Worm (Caenorhabditis elegans) whole organism, late embryonic: ENCODE measurements around the gene Y32H12A.1.

Source experiments
- C38D4.7 ChIP-seq: fragments of 200-800 bp; sonication (Bioruptor generic); optimal IDR thresholded peaks from 2 replicates; lab custom pipeline; 2018; ENCODE audit warnings: mild to moderate bottlenecking, missing genetic modification characterization, moderate library complexity, missing compliant biosample characterization
- K02D7.2 ChIP-seq: sonication (generic microtip); optimal IDR thresholded peaks from 2 replicates; lab custom pipeline; 2017; ENCODE audit warnings: mild to moderate bottlenecking, missing genetic modification characterization, missing compliant biosample characterization
- K09A11.1 ChIP-seq: sonication (generic microtip); optimal IDR thresholded peaks from 2 replicates; lab custom pipeline; 2017; ENCODE audit warnings: antibody characterized with exemption, mild to moderate bottlenecking, missing genetic modification characterization, missing compliant biosample characterization; ENCODE audit not compliant: insufficient read depth
- T23F11.4 ChIP-seq: fragments of 200-800 bp; sonication (Bioruptor generic); optimal IDR thresholded peaks from 2 replicates; lab custom pipeline; 2018; ENCODE audit warnings: mild to moderate bottlenecking, missing genetic modification characterization, missing compliant biosample characterization
- ceh-18 ChIP-seq: sonication (generic microtip); optimal IDR thresholded peaks from 2 replicates; lab custom pipeline; 2016; ENCODE audit warnings: missing genetic modification characterization, missing compliant biosample characterization
- ceh-19 ChIP-seq: fragments of 200-800 bp; sonication (Bioruptor generic); optimal IDR thresholded peaks from 2 replicates; lab custom pipeline; 2018; ENCODE audit warnings: mild to moderate bottlenecking, missing genetic modification characterization, missing compliant biosample characterization
- ceh-34 ChIP-seq: sonication (generic microtip); optimal IDR thresholded peaks from 2 replicates; lab custom pipeline; 2016; ENCODE audit warnings: mild to moderate bottlenecking, missing genetic modification characterization, missing compliant biosample characterization
- ceh-45 ChIP-seq: fragments of 200-800 bp; sonication (Bioruptor generic); IDR thresholded peaks from 2 replicates; pipeline ENCODE4 v1.3.6; 2022; ENCODE audit warnings: missing genetic modification reagents, missing genetic modification characterization, missing compliant biosample characterization
- ceh-48 ChIP-seq: sonication (generic microtip); optimal IDR thresholded peaks from 2 replicates; lab custom pipeline; 2016; ENCODE audit warnings: missing genetic modification characterization, inconsistent platforms, missing compliant biosample characterization
- ceh-6 ChIP-seq: fragments of 200-800 bp; sonication (Bioruptor generic); optimal IDR thresholded peaks from 2 replicates; lab custom pipeline; 2018; ENCODE audit warnings: mild to moderate bottlenecking, missing genetic modification characterization, missing compliant biosample characterization
- dmd-4 ChIP-seq: sonication (generic microtip); optimal IDR thresholded peaks from 2 replicates; lab custom pipeline; 2016; ENCODE audit warnings: borderline replicate concordance, missing genetic modification characterization, missing compliant biosample characterization
- elt-4 ChIP-seq: sonication (generic microtip); optimal IDR thresholded peaks from 2 replicates; lab custom pipeline; 2016; ENCODE audit warnings: missing genetic modification characterization, missing compliant biosample characterization
- ets-4 ChIP-seq: sonication (generic microtip); optimal IDR thresholded peaks from 2 replicates; lab custom pipeline; 2016; ENCODE audit warnings: missing genetic modification characterization, missing compliant biosample characterization
- fax-1 ChIP-seq: sonication (generic microtip); optimal IDR thresholded peaks from 2 replicates; lab custom pipeline; 2016; ENCODE audit warnings: missing genotype, missing genetic modification characterization, missing compliant biosample characterization
- fkh-10 ChIP-seq: fragments of 150-350 bp; optimal IDR thresholded peaks from 2 replicates; lab custom pipeline; 2014; ENCODE audit warnings: missing biosample characterization, missing genetic modification reagents, missing genetic modification characterization
- hlh-30 ChIP-seq: sonication (generic microtip); optimal IDR thresholded peaks from 2 replicates; lab custom pipeline; 2017; ENCODE audit warnings: antibody characterized with exemption, missing genetic modification characterization, missing compliant biosample characterization; ENCODE audit not compliant: insufficient read depth
- lin-11 ChIP-seq: fragments of 200-800 bp; sonication (Bioruptor generic); optimal IDR thresholded peaks from 2 replicates; lab custom pipeline; 2018; ENCODE audit warnings: mild to moderate bottlenecking, missing genetic modification characterization, missing compliant biosample characterization
- pax-1 ChIP-seq: fragments of 150-350 bp; optimal IDR thresholded peaks from 2 replicates; lab custom pipeline; 2014; ENCODE audit warnings: missing biosample characterization, missing genetic modification characterization
- pha-4 ChIP-seq: fragments of 150-350 bp; optimal IDR thresholded peaks from 2 replicates; lab custom pipeline; 2018; ENCODE audit warnings: missing biosample characterization, missing genetic modification reagents, missing genetic modification characterization
- pqm-1 ChIP-seq: sonication (generic microtip); optimal IDR thresholded peaks from 2 replicates; lab custom pipeline; 2016; ENCODE audit warnings: missing genetic modification characterization, missing compliant biosample characterization
- sox-4 ChIP-seq: sonication (generic microtip); optimal IDR thresholded peaks from 2 replicates; lab custom pipeline; 2017; ENCODE audit warnings: mild to moderate bottlenecking, missing genetic modification characterization, inconsistent platforms, missing compliant biosample characterization
- syd-9 ChIP-seq: sonication (generic microtip); optimal IDR thresholded peaks from 2 replicates; lab custom pipeline; 2016; ENCODE audit warnings: mild to moderate bottlenecking, missing genetic modification characterization, moderate library complexity, missing compliant biosample characterization
- tbx-2 ChIP-seq: sonication (generic microtip); optimal IDR thresholded peaks from 2 replicates; lab custom pipeline; 2016; ENCODE audit warnings: missing genetic modification characterization, missing compliant biosample characterization
- tbx-7 ChIP-seq: sonication (generic microtip); optimal IDR thresholded peaks from 2 replicates; lab custom pipeline; 2016; ENCODE audit warnings: missing genotype, missing genetic modification characterization, missing compliant biosample characterization
- ttx-3 ChIP-seq: sonication (generic microtip); optimal IDR thresholded peaks from 2 replicates; lab custom pipeline; 2016; ENCODE audit warnings: missing genetic modification reagents, missing genetic modification characterization, missing compliant biosample characterization
- unc-3 ChIP-seq, 2 experiments: fragments of 200-800 bp in 1 of 2; sonication (Bioruptor generic) in 1 of 2; sonication (generic microtip) in 1 of 2; conservative IDR thresholded peaks in 1 of 2; optimal IDR thresholded peaks in 1 of 2; 2 replicates each; pipeline versions ENCODE4 v1.3.6 to Lab custom; 2016 to 2022; ENCODE audit warnings: missing compliant biosample characterization in 2 of 2, missing genetic modification characterization in 2 of 2, missing genetic modification reagents in 1 of 2
- unc-42 ChIP-seq: sonication (generic microtip); optimal IDR thresholded peaks from 2 replicates; lab custom pipeline; 2016; ENCODE audit warnings: missing genotype, missing genetic modification characterization, missing compliant biosample characterization

Gene Y32H12A.1

DNA sequence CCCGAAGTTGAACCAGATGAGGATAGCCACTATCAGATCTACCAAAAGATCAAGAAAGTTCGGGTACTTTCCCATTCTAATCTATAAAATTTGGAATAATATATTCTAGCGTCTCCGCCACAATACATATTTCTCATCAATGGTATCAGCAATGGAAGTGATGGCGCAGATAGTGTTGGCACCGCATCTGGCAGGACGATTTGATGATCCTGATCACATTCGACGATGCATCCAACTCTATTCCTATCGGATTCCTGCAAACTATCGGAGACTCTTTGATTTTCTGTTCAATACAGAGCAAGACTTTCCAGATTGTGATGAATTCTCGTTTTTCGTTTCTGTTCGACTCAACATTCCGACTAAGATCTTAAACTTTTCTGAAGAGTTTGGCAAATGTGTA, 32.6 kb upstream of the Y32H12A.1 start:
- no peak for TF ChIP-seq dmd-4 (tag; lab: Kevin White, UChicago)

DNA sequence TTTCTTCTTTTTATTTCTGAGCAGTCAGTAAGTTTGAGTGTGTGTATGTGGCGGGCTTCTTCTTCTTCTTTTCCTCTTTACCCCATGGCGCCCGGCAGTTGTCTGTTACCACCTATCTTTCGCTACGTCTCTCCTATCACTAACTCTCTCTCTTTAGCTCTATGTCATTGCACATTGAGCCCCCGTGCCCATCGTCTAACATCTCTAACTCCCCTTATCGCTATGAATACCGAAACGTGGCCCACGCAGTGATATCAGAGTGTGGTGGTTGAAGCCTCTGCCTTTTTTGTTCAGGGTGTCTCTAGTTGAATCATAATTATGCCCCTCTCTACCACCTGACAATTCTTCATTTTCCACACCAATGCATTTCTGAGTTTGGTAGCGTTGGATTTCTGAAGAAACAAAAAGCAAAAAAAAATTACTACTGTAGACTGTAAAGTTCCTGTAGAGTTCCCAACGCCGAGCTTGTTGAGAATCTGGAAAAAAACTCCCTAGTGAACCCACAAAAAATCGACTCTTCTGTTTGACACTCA, 27.4 kb upstream of the Y32H12A.1 start:
- TF ChIP-seq ceh-18 (tag; lab: Kevin White, UChicago) (peak; percentile 40), fax-1 (tag; lab: Kevin White, UChicago) (no peak), elt-4 (tag; lab: Kevin White, UChicago) (peak; percentile 47)

DNA sequence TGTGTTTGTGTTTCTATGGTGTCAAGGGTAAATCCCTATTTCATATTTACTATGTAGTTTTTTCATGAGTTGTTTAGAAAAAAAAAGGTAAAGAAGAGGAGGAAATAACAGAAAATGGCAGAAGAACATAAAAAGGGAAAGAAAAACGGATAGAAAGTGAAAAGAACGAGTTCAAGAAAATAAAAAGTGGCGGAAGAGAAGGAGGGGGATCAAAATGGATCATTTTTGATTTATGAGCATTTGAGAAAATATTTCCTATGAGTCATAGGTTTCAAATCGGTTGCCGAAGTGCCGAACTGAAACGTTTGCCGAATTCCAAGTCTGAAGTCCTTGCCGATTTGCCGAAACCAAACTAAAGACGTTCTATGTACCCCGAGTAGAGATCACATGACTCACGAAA, 23.2 kb upstream of the Y32H12A.1 start:
- no peak for TF ChIP-seq ceh-19 (GFP tag; lab: Kevin White, UChicago)

DNA sequence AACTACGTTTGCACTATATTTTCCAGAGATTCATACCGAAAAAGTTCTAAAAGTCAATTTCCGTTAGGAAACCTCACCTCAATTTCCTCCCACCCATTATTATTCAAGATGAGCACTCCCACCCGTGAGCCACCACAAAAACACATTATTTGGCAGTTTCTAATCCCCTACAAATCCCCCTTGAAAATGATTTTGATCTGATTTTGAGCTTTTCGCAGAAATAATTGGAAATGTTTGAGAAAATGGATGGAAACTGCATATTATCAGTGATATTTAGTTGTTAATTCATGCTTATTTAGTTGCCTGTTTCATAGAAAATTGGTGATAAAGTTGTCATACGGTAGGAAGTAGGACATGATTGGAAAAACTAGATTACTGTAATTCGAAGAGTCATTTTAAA, 21.5 kb upstream of the Y32H12A.1 start:
- TF ChIP-seq K09A11.1 (tag; lab: Kevin White, UChicago) (no peak), lin-11 (tag; lab: Kevin White, UChicago) (no peak), K02D7.2 (tag; lab: Kevin White, UChicago) (no peak), hlh-30 (tag; lab: Kevin White, UChicago) (no peak), C38D4.7 (GFP tag; lab: Kevin White, UChicago) (no peak)

DNA sequence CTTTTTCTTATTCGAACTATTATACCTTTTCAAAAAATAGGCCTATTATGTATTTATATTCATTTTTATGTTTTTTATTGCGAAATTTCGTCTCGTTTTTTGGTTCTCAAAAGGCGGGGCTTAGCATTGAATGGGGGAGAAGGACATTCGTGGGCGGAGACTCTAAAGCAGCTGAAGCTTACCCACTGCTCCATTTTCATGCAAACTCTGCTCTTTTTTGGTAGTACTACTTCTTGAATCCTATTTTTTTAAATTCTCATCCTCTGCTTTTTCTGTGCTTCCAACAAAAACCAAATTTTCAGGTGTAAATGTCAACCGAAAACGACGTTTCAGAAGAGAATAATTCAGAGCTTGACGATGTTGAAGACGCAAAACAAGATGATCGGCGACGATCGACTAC, 20.6 kb upstream of the Y32H12A.1 start, which contains the start of gene ZK121.2:
Gene ZK121.2 (plus strand): TSS at position 301 of the 400 bp plus-strand sequence.
- TF ChIP-seq unc-3 (GFP tag; conservative IDR thresholded peaks at IDR 0.05; lab: Robert Waterston, UW) = no peak
- no peak for TF ChIP-seq unc-3 (tag; optimal IDR thresholded peaks at IDR 0.05; lab: Kevin White, UChicago)
- no peak for TF ChIP-seq unc-42 (tag; lab: Kevin White, UChicago)
- TF ChIP-seq T23F11.4 (GFP tag; lab: Kevin White, UChicago) = no peak

DNA sequence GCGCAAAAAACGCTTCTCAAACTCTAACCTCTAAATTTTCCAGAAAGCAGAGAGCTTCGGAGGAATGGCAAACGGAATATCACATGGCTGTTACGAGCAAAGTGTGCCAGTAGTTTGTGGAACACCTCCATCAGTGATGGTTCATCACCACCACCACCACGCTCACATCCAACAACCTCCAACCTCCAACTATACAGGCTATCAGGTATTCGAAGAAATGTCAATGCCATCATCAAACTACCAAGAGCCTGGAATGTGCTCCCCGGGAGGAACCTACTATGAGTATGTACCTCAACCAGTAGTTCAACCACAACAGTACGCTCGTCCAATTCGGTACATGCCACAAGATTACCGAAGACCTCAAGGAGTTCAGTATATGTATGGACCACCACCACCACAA, 18.5 kb upstream of the Y32H12A.1 start:
- TF ChIP-seq pqm-1 (tag; lab: Kevin White, UChicago) (no peak), tbx-7 (tag; lab: Kevin White, UChicago) (no peak), lin-11 (tag; lab: Kevin White, UChicago) (no peak), ceh-18 (tag; lab: Kevin White, UChicago) (no peak), fkh-10 (no peak), dmd-4 (tag; lab: Kevin White, UChicago) (no peak), fax-1 (tag; lab: Kevin White, UChicago) (no peak), ceh-45 (no peak), ceh-6 (GFP tag; lab: Kevin White, UChicago) (no peak), syd-9 (tag; lab: Kevin White, UChicago) (no peak)

DNA sequence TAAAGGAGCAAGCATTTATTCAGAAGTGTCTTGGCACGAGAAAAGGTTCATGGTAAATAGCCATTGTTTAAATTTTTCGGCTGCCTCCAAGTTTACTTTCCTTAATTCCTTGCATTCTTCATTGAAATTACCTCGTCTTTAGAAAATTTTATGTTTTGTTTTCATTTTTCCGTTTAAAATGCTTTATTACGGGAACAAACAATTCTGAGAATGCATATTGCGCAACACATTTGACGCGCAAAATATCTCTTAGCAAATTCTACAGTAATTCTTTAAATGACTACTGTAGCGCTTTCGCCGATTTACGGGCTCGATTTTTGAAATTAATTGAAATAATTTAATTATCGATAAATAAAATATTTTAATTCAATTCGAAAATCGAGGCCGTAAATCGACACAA, 17.4 kb upstream of the Y32H12A.1 start:
- TF ChIP-seq elt-4 (tag; lab: Kevin White, UChicago) (no peak), lin-11 (tag; lab: Kevin White, UChicago) (no peak), pax-1 (tag; lab: Kevin White, UChicago) (no peak), sox-4 (tag; lab: Kevin White, UChicago) (no peak), ttx-3 (tag; lab: Kevin White, UChicago) (no peak), ceh-34 (tag; lab: Kevin White, UChicago) (no peak), ets-4 (tag; lab: Kevin White, UChicago) (no peak), ceh-48 (tag; lab: Kevin White, UChicago) (no peak), pha-4 (tag; lab: Kevin White, UChicago) (no peak), tbx-2 (no peak)
- TF ChIP-seq, all 69 proteins: peak for 0
